Fruit fly (Drosophila melanogaster) S2 (cell line): ENCODE measurements around the gene Cpr66D.

Source experiments
- CG8478 ChIP-seq: fragments of >200 bp; optimal IDR thresholded peaks from 2 replicates; lab custom pipeline; 2018
- CTCF ChIP-seq, 2 experiments: fragments of >200 bp; optimal IDR thresholded peaks; 2 replicates each; lab custom pipeline; 2018

DNA sequence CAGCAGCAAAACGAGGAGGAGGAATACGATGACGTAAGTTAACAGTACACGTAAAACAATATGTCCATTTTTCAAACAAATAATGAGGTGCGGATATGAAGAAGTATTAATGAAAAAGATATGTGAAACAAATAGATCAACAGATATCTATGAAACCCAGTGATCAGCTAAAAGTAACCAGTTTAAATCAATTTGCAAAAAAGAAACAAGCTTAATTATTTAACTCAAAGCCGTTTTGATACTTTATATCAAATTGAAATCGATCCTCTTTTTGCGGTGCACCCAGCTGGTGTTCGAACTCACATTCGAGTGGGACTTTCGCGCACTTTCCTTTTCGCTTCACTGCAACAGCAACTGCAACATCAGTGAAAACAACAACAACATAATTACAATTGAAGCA, 810 bp downstream of the Cpr66D start:
- TF ChIP-seq CG8478 (lab: Kevin White, UChicago) = no peak
- no peak for TF ChIP-seq CTCF (optimal IDR thresholded peaks at IDR 0.05; lab: Kevin White, UChicago)
